Worm (Caenorhabditis elegans): ENCODE results near the gene best-20.

- no peak for TF ChIP-seq flt-1 (GFP tag; IDR thresholded peaks at IDR 0.05)
- no peak for TF ChIP-seq T22C8.4 (GFP tag; IDR thresholded peaks at IDR 0.05)
- TF ChIP-seq ztf-23 (GFP tag; IDR thresholded peaks at IDR 0.05), result no peak
- no peak for TF ChIP-seq cog-1 (tag; optimal IDR thresholded peaks at IDR 0.05)
- no peak for TF ChIP-seq ref-1 (GFP tag; conservative IDR thresholded peaks at IDR 0.05)
- TF ChIP-seq med-1 (GFP tag; optimal IDR thresholded peaks at IDR 0.05; ENCODE audit: insufficient read depth), result no peak
These were observed 51.1 kb downstream of the best-20 start, which contains the start of gene M02B7.7 for ce11 chrIV:3807092-3807491.

Measured in whole organism, midembryonic.